Worm (Caenorhabditis elegans): ENCODE results near the gene R166.3.

R166.3 gene

ce11 chrII:10537571-10537970 lies 1.6 kb downstream of the R166.3 start, which contains the start of gene R166.2:
Gene R166.2 (minus strand): TSS chrII:10537671.
- TF ChIP-seq med-1 (GFP tag; optimal IDR thresholded peaks at IDR 0.05; ENCODE audit: insufficient read depth) = no peak
- TF ChIP-seq klf-2 (GFP tag; conservative IDR thresholded peaks at IDR 0.05) = no peak
- TF ChIP-seq T22C8.4 (GFP tag; IDR thresholded peaks at IDR 0.05) = no peak
- TF ChIP-seq tab-1 (GFP tag; IDR thresholded peaks at IDR 0.05) = no peak
- no peak for TF ChIP-seq ztf-29 (GFP tag; IDR thresholded peaks at IDR 0.05)

ce11 chrII:10533985-10534384 lies 5.1 kb downstream of the R166.3 start:
- TF ChIP-seq T22C8.4 (GFP tag; IDR thresholded peaks at IDR 0.05) (no peak), klf-2 (GFP tag; conservative IDR thresholded peaks at IDR 0.05) (no peak), cog-1 (tag; optimal IDR thresholded peaks at IDR 0.05) (no peak), med-1 (GFP tag; optimal IDR thresholded peaks at IDR 0.05; ENCODE audit: insufficient read depth) (no peak), ztf-29 (GFP tag; IDR thresholded peaks at IDR 0.05) (no peak), flt-1 (GFP tag; IDR thresholded peaks at IDR 0.05) (no peak), ztf-23 (GFP tag; IDR thresholded peaks at IDR 0.05) (no peak), tab-1 (GFP tag; IDR thresholded peaks at IDR 0.05) (no peak), ref-1 (GFP tag; conservative IDR thresholded peaks at IDR 0.05) (no peak)

ce11 chrII:10531604-10532003 lies 7.5 kb downstream of the R166.3 start:
- no peak for TF ChIP-seq klf-2 (GFP tag; conservative IDR thresholded peaks at IDR 0.05)
- no peak for TF ChIP-seq med-1 (GFP tag; optimal IDR thresholded peaks at IDR 0.05; ENCODE audit: insufficient read depth)
- no peak for TF ChIP-seq ztf-23 (GFP tag; IDR thresholded peaks at IDR 0.05)

DNA sequence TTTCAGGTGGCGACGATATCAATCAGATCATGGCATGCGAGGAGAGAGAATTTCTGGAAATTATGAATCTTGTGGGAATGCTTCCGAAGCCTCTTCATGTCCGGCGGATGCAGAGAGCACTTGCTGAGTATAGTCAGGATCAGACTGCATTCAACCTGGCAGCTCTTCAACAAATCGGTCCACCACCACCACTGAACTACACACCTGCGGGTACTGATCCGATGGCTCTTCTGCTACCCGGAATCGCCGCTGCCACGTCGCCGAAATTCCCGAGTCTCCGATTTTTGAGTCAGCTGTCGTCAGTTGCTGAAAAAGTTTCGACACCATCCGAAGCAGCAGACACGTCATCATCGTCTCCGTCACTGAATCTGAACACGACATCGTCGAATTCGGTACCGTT lies 8.2 kb downstream of the R166.3 start:
- no peak for TF ChIP-seq ref-1 (GFP tag; conservative IDR thresholded peaks at IDR 0.05)
- TF ChIP-seq ztf-23 (GFP tag; IDR thresholded peaks at IDR 0.05) = no peak
- TF ChIP-seq flt-1 (GFP tag; IDR thresholded peaks at IDR 0.05) = no peak
- TF ChIP-seq cog-1 (tag; optimal IDR thresholded peaks at IDR 0.05) = no peak
- no peak for TF ChIP-seq tab-1 (GFP tag; IDR thresholded peaks at IDR 0.05)
- TF ChIP-seq T22C8.4 (GFP tag; IDR thresholded peaks at IDR 0.05) = no peak

ce11 chrII:10529218-10529751 lies 9.8 kb downstream of the R166.3 start:
- no peak for TF ChIP-seq ztf-29 (GFP tag; IDR thresholded peaks at IDR 0.05)
- no peak for TF ChIP-seq T22C8.4 (GFP tag; IDR thresholded peaks at IDR 0.05)
- TF ChIP-seq tab-1 (GFP tag; IDR thresholded peaks at IDR 0.05) = no peak
- TF ChIP-seq ref-1 (GFP tag; conservative IDR thresholded peaks at IDR 0.05) = no peak
- no peak for TF ChIP-seq flt-1 (GFP tag; IDR thresholded peaks at IDR 0.05)
- no peak for TF ChIP-seq med-1 (GFP tag; optimal IDR thresholded peaks at IDR 0.05; ENCODE audit: insufficient read depth)
- no peak for TF ChIP-seq ztf-23 (GFP tag; IDR thresholded peaks at IDR 0.05)
- TF ChIP-seq cog-1 (tag; optimal IDR thresholded peaks at IDR 0.05) = no peak
- TF ChIP-seq klf-2 (GFP tag; conservative IDR thresholded peaks at IDR 0.05) = no peak

DNA sequence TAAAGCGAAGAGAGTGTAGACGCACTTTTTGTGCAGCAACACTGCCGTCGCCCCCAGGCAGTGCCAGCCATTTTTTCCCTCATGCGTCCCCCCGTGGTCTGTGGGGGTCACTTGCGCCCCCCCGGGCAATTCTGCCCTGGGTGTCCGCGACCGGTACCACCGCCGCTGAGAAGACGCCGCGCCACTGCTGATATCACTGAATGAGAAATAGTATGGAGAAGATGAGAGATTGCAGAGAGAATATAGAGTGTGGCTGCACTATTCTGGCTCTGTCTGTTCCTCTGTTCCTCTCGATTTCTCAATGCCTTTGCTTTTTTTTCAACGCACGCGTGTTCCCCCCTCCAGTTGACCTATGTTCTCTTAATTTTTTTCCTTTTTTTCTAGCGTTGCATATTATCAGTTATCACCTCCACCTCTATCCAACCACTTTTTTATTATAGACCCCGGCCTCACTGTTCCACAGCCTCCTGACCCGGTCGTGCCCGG lies 11.4 kb downstream of the R166.3 start, which contains the start of gene mab-10:
Gene mab-10, plus strand, starts transcription at position 436 of the 486 bp plus-strand sequence.
- TF ChIP-seq flt-1 (GFP tag; IDR thresholded peaks at IDR 0.05) = no peak
- TF ChIP-seq ztf-23 (GFP tag; IDR thresholded peaks at IDR 0.05) = 0 out of 2 replicates have a peak, but pooled peaks have one; percentile 48

ce11 chrII:10525134-10525533 lies 14.0 kb downstream of the R166.3 start:
- TF ChIP-seq tab-1 (GFP tag; IDR thresholded peaks at IDR 0.05) = no peak
- no peak for TF ChIP-seq med-1 (GFP tag; optimal IDR thresholded peaks at IDR 0.05; ENCODE audit: insufficient read depth)
- TF ChIP-seq cog-1 (tag; optimal IDR thresholded peaks at IDR 0.05) = no peak
- no peak for TF ChIP-seq klf-2 (GFP tag; conservative IDR thresholded peaks at IDR 0.05)
- TF ChIP-seq ztf-23 (GFP tag; IDR thresholded peaks at IDR 0.05) = no peak
- no peak for TF ChIP-seq T22C8.4 (GFP tag; IDR thresholded peaks at IDR 0.05)

DNA sequence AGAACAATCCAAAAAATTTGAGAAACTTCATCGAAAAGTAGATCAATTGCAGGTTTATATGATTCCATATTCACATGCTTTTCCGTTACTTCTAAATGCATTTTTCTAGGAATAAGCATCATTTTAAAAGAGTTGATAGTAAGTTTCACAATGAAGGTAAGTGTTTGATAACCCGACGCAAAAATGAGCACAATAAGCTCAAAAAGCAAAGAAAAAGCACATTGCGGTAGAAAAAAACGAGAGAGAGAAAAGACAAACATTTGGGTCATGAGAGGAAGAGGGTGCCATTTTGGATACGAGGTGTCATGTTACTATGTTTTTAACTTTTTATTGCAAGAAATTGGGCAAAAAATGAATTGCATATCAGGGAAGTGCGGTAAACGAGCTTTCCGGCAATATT lies 14.8 kb downstream of the R166.3 start, which contains the start of gene F59B10.6:
Gene F59B10.6, minus strand, starts transcription at position 101 of the 400 bp plus-strand sequence.
- TF ChIP-seq klf-2 (GFP tag; conservative IDR thresholded peaks at IDR 0.05) (no peak), med-1 (GFP tag; optimal IDR thresholded peaks at IDR 0.05; ENCODE audit: insufficient read depth) (no peak), flt-1 (GFP tag; IDR thresholded peaks at IDR 0.05) (no peak), tab-1 (GFP tag; IDR thresholded peaks at IDR 0.05) (no peak), ztf-29 (GFP tag; IDR thresholded peaks at IDR 0.05) (no peak), ref-1 (GFP tag; conservative IDR thresholded peaks at IDR 0.05) (no peak), cog-1 (tag; optimal IDR thresholded peaks at IDR 0.05) (no peak), T22C8.4 (GFP tag; IDR thresholded peaks at IDR 0.05) (no peak), ztf-23 (GFP tag; IDR thresholded peaks at IDR 0.05) (no peak)

DNA sequence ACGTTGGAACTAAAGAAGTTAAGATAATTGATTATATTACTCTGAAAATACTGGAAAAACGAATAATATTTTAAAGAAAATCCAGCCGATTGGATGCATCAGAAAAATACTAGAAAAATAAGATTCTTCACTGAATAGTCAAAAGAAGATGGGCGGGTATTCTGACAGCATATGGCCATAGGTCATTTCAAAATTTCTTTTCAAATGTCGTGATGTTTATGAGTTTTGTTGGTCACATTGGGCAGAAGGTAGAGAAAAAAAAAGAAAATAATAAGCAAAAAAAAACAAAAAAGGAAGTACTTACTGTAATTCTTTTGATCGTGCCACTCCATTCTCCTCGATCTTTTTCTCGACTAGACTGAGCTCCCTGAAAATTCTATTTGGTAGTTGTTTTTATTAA lies 15.5 kb downstream of the R166.3 start, which contains the start of gene F59B10.5:
Gene F59B10.5, minus strand, starts transcription at position 101 of the 400 bp plus-strand sequence.
- TF ChIP-seq tab-1 (GFP tag; IDR thresholded peaks at IDR 0.05) = no peak
- TF ChIP-seq ztf-29 (GFP tag; IDR thresholded peaks at IDR 0.05) = no peak
- no peak for TF ChIP-seq med-1 (GFP tag; optimal IDR thresholded peaks at IDR 0.05; ENCODE audit: insufficient read depth)
- TF ChIP-seq ztf-23 (GFP tag; IDR thresholded peaks at IDR 0.05) = no peak
- no peak for TF ChIP-seq cog-1 (tag; optimal IDR thresholded peaks at IDR 0.05)
- no peak for TF ChIP-seq T22C8.4 (GFP tag; IDR thresholded peaks at IDR 0.05)
- TF ChIP-seq flt-1 (GFP tag; IDR thresholded peaks at IDR 0.05) = no peak
- TF ChIP-seq ref-1 (GFP tag; conservative IDR thresholded peaks at IDR 0.05) = no peak
- TF ChIP-seq klf-2 (GFP tag; conservative IDR thresholded peaks at IDR 0.05) = no peak

ce11 chrII:10523031-10523430 lies 16.1 kb downstream of the R166.3 start:
- TF ChIP-seq med-1 (GFP tag; optimal IDR thresholded peaks at IDR 0.05; ENCODE audit: insufficient read depth) = no peak
- no peak for TF ChIP-seq cog-1 (tag; optimal IDR thresholded peaks at IDR 0.05)
- no peak for TF ChIP-seq klf-2 (GFP tag; conservative IDR thresholded peaks at IDR 0.05)
- no peak for TF ChIP-seq flt-1 (GFP tag; IDR thresholded peaks at IDR 0.05)
- no peak for TF ChIP-seq ztf-29 (GFP tag; IDR thresholded peaks at IDR 0.05)
- no peak for TF ChIP-seq tab-1 (GFP tag; IDR thresholded peaks at IDR 0.05)
- TF ChIP-seq ztf-23 (GFP tag; IDR thresholded peaks at IDR 0.05) = no peak
- no peak for TF ChIP-seq ref-1 (GFP tag; conservative IDR thresholded peaks at IDR 0.05)
- TF ChIP-seq T22C8.4 (GFP tag; IDR thresholded peaks at IDR 0.05) = no peak
